Fruit fly (Drosophila melanogaster): ENCODE data around the gene CG6254.

DNA sequence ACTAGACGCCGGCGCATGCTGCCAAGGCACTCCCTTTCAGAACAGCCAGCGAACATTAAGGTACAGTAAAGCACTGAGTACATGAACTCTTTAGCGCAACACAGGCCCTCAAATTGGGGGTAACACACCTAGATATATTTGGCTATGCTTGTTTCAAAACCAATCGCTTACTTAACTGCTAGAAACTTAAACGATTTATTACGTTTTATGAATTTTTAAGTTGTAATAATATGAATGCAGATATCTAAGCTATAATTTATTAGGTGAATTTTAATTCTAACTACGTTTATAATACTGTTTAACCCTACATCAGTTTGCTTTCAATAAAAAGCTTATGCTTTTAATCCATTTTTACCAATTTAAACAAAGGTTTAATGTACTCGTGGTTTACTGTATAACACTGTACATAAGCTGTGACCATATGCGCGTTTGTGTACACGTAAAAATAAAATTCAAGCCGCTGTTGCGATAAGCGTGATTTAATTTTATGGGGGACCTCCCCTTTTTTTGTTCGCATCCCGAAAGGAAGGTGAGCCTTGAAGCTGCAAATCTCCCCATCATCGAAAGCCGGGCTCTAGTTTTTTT, 15.9 kb upstream of the CG6254 start:
- TF ChIP-seq CG7101 (tag; optimal IDR thresholded peaks at IDR 0.05) (no peak), ovo (GFP tag; optimal IDR thresholded peaks at IDR 0.05) (no peak), CG7045 (GFP tag; optimal IDR thresholded peaks at IDR 0.05) (no peak)

Data from whole organism, adult.